Fruit fly (Drosophila melanogaster): ENCODE measurements around the gene CG11885.

The CG11885 gene

DNA sequence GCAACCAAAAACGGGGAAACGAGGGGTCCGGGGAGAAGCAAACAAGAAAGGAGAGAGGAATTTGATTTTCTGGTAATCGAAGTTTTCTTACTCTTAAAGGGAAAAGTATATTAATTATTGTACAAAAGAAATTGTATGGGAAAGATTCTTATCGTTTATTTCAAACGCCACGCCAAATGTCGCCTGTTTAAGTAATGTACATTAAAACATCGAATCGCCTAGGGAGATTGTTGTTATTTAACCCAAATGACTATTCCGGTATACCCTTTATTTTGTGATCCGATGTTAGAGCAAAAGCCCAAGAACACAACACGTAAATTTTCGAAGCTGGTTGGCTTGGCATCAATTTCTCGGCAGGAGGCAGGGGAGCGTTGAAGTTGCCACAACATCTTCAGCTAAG, 18.1 kb upstream of the CG11885 start (continued):
- peak; percentile 84 for TF ChIP-seq CG10669 (GFP tag; optimal IDR thresholded peaks at IDR 0.05)
- TF ChIP-seq CG6854 (GFP tag; optimal IDR thresholded peaks at IDR 0.05), result peak; percentile 72
- TF ChIP-seq pdm3 (GFP tag; optimal IDR thresholded peaks at IDR 0.05), result peak; percentile 86
- TF ChIP-seq CG1621 (tag; optimal IDR thresholded peaks at IDR 0.05), result peak; percentile 60
- peak; percentile 48 for TF ChIP-seq Lpt (GFP tag; optimal IDR thresholded peaks at IDR 0.05)
- TF ChIP-seq Ets96B (tag; optimal IDR thresholded peaks at IDR 0.05), result peak; percentile 86
- TF ChIP-seq fkh (GFP tag; optimal IDR thresholded peaks at IDR 0.05), result no peak
- peak; percentile 84 for TF ChIP-seq spab (GFP tag; optimal IDR thresholded peaks at IDR 0.05)
- TF ChIP-seq Ets21C (GFP tag; optimal IDR thresholded peaks at IDR 0.05), result peak; percentile 89
- TF ChIP-seq CG3919 (GFP tag; optimal IDR thresholded peaks at IDR 0.05), result peak; percentile 88
- peak; percentile 72 for TF ChIP-seq CG7368 (GFP tag; optimal IDR thresholded peaks at IDR 0.05)
- peak; percentile 84 for TF ChIP-seq achi (GFP tag; optimal IDR thresholded peaks at IDR 0.05)
- TF ChIP-seq CG3032 (tag; optimal IDR thresholded peaks at IDR 0.05), result peak; percentile 92
- TF ChIP-seq svp (GFP tag), result peak; percentile 96
- TF ChIP-seq Hr4 (GFP tag; optimal IDR thresholded peaks at IDR 0.05), result peak; percentile 62
- peak; percentile 36; the same call in 1 of the 2 replicates for TF ChIP-seq CG11294 (GFP tag; IDR thresholded peaks at IDR 0.05)
- peak; percentile 88 for TF ChIP-seq CG6808 (GFP tag; optimal IDR thresholded peaks at IDR 0.05)
- peak; percentile 75 for TF ChIP-seq dsx (GFP tag; optimal IDR thresholded peaks at IDR 0.05; ENCODE audit: poor library complexity, severe bottlenecking)
- peak; percentile 92 for TF ChIP-seq cyc (GFP tag; optimal IDR thresholded peaks at IDR 0.05)
- peak; percentile 71 to 78 for TF ChIP-seq ss (GFP tag; optimal IDR thresholded peaks at IDR 0.05)
- peak; percentile 83 for TF ChIP-seq CG11762 (GFP tag; optimal IDR thresholded peaks at IDR 0.05; ENCODE audit: insufficient read depth)
- TF ChIP-seq fd85E (GFP tag; optimal IDR thresholded peaks at IDR 0.05), result peak; percentile 20
- TF ChIP-seq Sox15 (GFP tag; optimal IDR thresholded peaks at IDR 0.05), result peak; percentile 67
- TF ChIP-seq topi (GFP tag; optimal IDR thresholded peaks at IDR 0.05), result peak; percentile 93
- TF ChIP-seq dac (GFP tag; optimal IDR thresholded peaks at IDR 0.05), result peak; percentile 17
- peak; percentile 80 for TF ChIP-seq Blimp-1 (GFP tag; optimal IDR thresholded peaks at IDR 0.05)
- peak; percentile 88 for TF ChIP-seq acj6 (GFP tag; optimal IDR thresholded peaks at IDR 0.05)
- TF ChIP-seq esn (GFP tag; optimal IDR thresholded peaks at IDR 0.05), result peak; percentile 95

DNA sequence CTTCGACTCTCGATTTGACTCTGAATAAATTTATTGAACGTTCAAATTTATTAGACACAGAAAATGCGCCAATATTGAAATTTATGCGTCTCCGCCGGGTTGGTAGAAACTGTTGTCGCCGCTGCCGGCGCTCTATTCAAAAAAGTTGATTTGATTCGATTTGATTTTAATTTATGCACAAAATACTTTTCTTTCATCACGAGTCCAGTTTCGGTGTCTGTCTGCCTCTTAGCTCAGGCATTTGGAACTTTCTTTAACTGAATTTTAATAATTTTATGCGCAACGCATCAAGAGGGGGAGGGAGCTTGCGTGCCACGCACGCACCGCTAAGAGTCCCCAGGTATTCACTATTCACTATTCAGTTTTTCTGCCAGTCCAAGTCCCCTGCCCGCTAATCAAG, 16.2 kb upstream of the CG11885 start:
- TF ChIP-seq Smox (GFP tag; optimal IDR thresholded peaks at IDR 0.05), result no peak
- no peak for TF ChIP-seq CG11294 (GFP tag; IDR thresholded peaks at IDR 0.05)
- TF ChIP-seq cyc (GFP tag; optimal IDR thresholded peaks at IDR 0.05), result no peak
- no peak for TF ChIP-seq vri (GFP tag; optimal IDR thresholded peaks at IDR 0.05)
- no peak for TF ChIP-seq Blimp-1 (GFP tag; optimal IDR thresholded peaks at IDR 0.05)
- no peak for TF ChIP-seq CG10631 (GFP tag; optimal IDR thresholded peaks at IDR 0.05)
- no peak for TF ChIP-seq esn (GFP tag; optimal IDR thresholded peaks at IDR 0.05)
- TF ChIP-seq CG3919 (GFP tag; optimal IDR thresholded peaks at IDR 0.05), result no peak
- TF ChIP-seq spab (GFP tag; optimal IDR thresholded peaks at IDR 0.05), result no peak
- TF ChIP-seq ss (GFP tag; optimal IDR thresholded peaks at IDR 0.05), result no peak

- TF ChIP-seq Lpt (GFP tag; optimal IDR thresholded peaks at IDR 0.05), result peak; percentile 56
- TF ChIP-seq CG6792 (GFP tag; optimal IDR thresholded peaks at IDR 0.05), result peak; percentile 41
- peak; percentile 46 for TF ChIP-seq CG4318 (GFP tag; optimal IDR thresholded peaks at IDR 0.05)
- TF ChIP-seq cyc (GFP tag; optimal IDR thresholded peaks at IDR 0.05), result no peak
- peak; percentile 1 for TF ChIP-seq Sox102F (GFP tag; optimal IDR thresholded peaks at IDR 0.05)
- TF ChIP-seq fd59A (GFP tag; optimal IDR thresholded peaks at IDR 0.05), result no peak
- TF ChIP-seq CG6808 (GFP tag; optimal IDR thresholded peaks at IDR 0.05), result peak; percentile 37
- no peak for TF ChIP-seq CG11902 (GFP tag; optimal IDR thresholded peaks at IDR 0.05)
- peak; percentile 87 for TF ChIP-seq eg (GFP tag; IDR thresholded peaks at IDR 0.05)
- TF ChIP-seq CG8632 (GFP tag; optimal IDR thresholded peaks at IDR 0.05), result peak; percentile 34
- TF ChIP-seq net (GFP tag; optimal IDR thresholded peaks at IDR 0.05), result peak; percentile 39
- TF ChIP-seq dac (GFP tag; optimal IDR thresholded peaks at IDR 0.05), result peak; percentile 24
- TF ChIP-seq CG34406 (GFP tag; optimal IDR thresholded peaks at IDR 0.05), result peak; percentile 46
- peak; percentile 34 for TF ChIP-seq CG8319 (GFP tag; optimal IDR thresholded peaks at IDR 0.05)
- peak; percentile 82 for TF ChIP-seq Eip78C (GFP tag)
- peak; percentile 83 for TF ChIP-seq CG32006 (GFP tag; optimal IDR thresholded peaks at IDR 0.05)
- peak; percentile 11 for TF ChIP-seq Sox14 (GFP tag; optimal IDR thresholded peaks at IDR 0.05)
- TF ChIP-seq Gug (GFP tag; IDR thresholded peaks at IDR 0.05), result peak; percentile 73
- peak; percentile 2 for TF ChIP-seq spab (GFP tag; optimal IDR thresholded peaks at IDR 0.05)
- no peak for TF ChIP-seq Blimp-1 (GFP tag; optimal IDR thresholded peaks at IDR 0.05)
- TF ChIP-seq CG1621 (tag; optimal IDR thresholded peaks at IDR 0.05), result no peak
- no peak for TF ChIP-seq lz (GFP tag; optimal IDR thresholded peaks at IDR 0.05)
- TF ChIP-seq CG3032 (tag; optimal IDR thresholded peaks at IDR 0.05), result no peak
- no peak for TF ChIP-seq CG16779 (tag; optimal IDR thresholded peaks at IDR 0.05)
- TF ChIP-seq dsx (GFP tag; optimal IDR thresholded peaks at IDR 0.05; ENCODE audit: poor library complexity, severe bottlenecking), result no peak
These were observed 14.1 kb upstream of the CG11885 start for dm6 chr2L:435311-435806.

Measured in whole organism, prepupa.